Fruit fly (Drosophila melanogaster) whole organism, embryonic: Measurements from ENCODE around the gene TotA.
A peak's percentile ranks its signal among the peaks of the same experiment; 100 is the strongest.

Experiments used
- Antp ChIP-seq: fragments of 200-800 bp; sonication (Bioruptor generic); optimal IDR thresholded peaks from 3 replicates; lab custom pipeline; 2016; ENCODE audit warnings: missing biosample characterization, missing genetic modification characterization
- Awh ChIP-seq: fragments of 200-800 bp; sonication (Bioruptor generic); IDR thresholded peaks from 2 replicates; pipeline ENCODE4, ENCODE4 v1.3.6; 2022; ENCODE audit warnings: missing biosample characterization, missing genetic modification characterization
- Bteb2 ChIP-seq: fragments of 200-800 bp; sonication (Bioruptor generic); optimal IDR thresholded peaks from 2 replicates; lab custom pipeline; 2016; ENCODE audit warnings: missing biosample characterization, missing genetic modification characterization
- CG11504 ChIP-seq: fragments of 200-800 bp; sonication (Bioruptor generic); optimal IDR thresholded peaks from 3 replicates; lab custom pipeline; 2019; ENCODE audit warnings: missing biosample characterization, mild to moderate bottlenecking, missing genetic modification characterization, moderate library complexity
- CG18619 ChIP-seq: fragments of 200-800 bp; sonication (Bioruptor generic); optimal IDR thresholded peaks from 3 replicates; lab custom pipeline; 2017; ENCODE audit warnings: missing biosample characterization, mild to moderate bottlenecking, missing genetic modification characterization
- CG2129 ChIP-seq: fragments of 200-800 bp; sonication (Bioruptor generic); IDR thresholded peaks from 2 replicates; pipeline ENCODE4 v1.3.6; 2022; ENCODE audit warnings: missing biosample characterization, missing genetic modification characterization; ENCODE audit not compliant: partially characterized antibody
- CG2889 ChIP-seq: fragments of 200-800 bp; sonication (Bioruptor generic); IDR thresholded peaks from 3 replicates; pipeline ENCODE4 v1.3.6; 2022; ENCODE audit warnings: missing biosample characterization, missing genetic modification characterization
- CG30431 ChIP-seq: fragments of 200-800 bp; sonication (Bioruptor generic); optimal IDR thresholded peaks from 2 replicates; lab custom pipeline; 2017; ENCODE audit warnings: missing biosample characterization, missing genetic modification characterization
- CG32772 ChIP-seq: fragments of 200-800 bp; sonication (Bioruptor generic); IDR thresholded peaks from 2 replicates; pipeline ENCODE4 v1.3.6; 2022; ENCODE audit warnings: missing biosample characterization, missing genetic modification characterization
- CG33213 ChIP-seq: fragments of 200-800 bp; sonication (Bioruptor generic); optimal IDR thresholded peaks from 3 replicates; lab custom pipeline; 2016; ENCODE audit warnings: missing biosample characterization, missing genetic modification characterization
- CG4282 ChIP-seq: fragments of 200-800 bp; sonication (Bioruptor generic); optimal IDR thresholded peaks from 2 replicates; lab custom pipeline; 2016; ENCODE audit warnings: missing biosample characterization, missing genetic modification characterization
- CG7928 ChIP-seq: fragments of 200-800 bp; sonication (Bioruptor generic); optimal IDR thresholded peaks from 2 replicates; lab custom pipeline; 2017; ENCODE audit warnings: missing biosample characterization, mild to moderate bottlenecking, missing genetic modification characterization
- CG8944 ChIP-seq: fragments of 200-800 bp; sonication (Bioruptor generic); optimal IDR thresholded peaks from 3 replicates; lab custom pipeline; 2016; ENCODE audit warnings: missing biosample characterization, missing genetic modification characterization
- Dll ChIP-seq: fragments of 200-800 bp; sonication (Bioruptor generic); IDR thresholded peaks from 4 replicates; pipeline ENCODE4 v1.3.6; 2022; ENCODE audit warnings: missing biosample characterization, missing genetic modification characterization; ENCODE audit not compliant: partially characterized antibody
- Drgx ChIP-seq: fragments of 200-800 bp; sonication (Bioruptor generic); IDR thresholded peaks from 2 replicates; pipeline ENCODE4 v1.3.6; 2022; ENCODE audit warnings: missing biosample characterization, missing genetic modification characterization
- E2f1 ChIP-seq: fragments of 200-800 bp; sonication (Bioruptor generic); IDR thresholded peaks from 2 replicates; pipeline ENCODE4 v1.3.6; 2022; ENCODE audit warnings: missing biosample characterization, missing genetic modification characterization
- Fer2 ChIP-seq: fragments of 200-800 bp; sonication (Bioruptor generic); optimal IDR thresholded peaks from 2 replicates; lab custom pipeline; 2018; ENCODE audit warnings: missing biosample characterization, mild to moderate bottlenecking, missing genetic modification characterization, moderate library complexity
- GATAe ChIP-seq: fragments of 200-800 bp; sonication (Bioruptor generic); conservative IDR thresholded peaks from 2 replicates; pipeline ENCODE4 v1.3.6; 2022; ENCODE audit warnings: missing biosample characterization, missing genetic modification characterization
- HLHmδ ChIP-seq: fragments of 200-800 bp; sonication (Bioruptor generic); optimal IDR thresholded peaks from 2 replicates; lab custom pipeline; 2018; ENCODE audit warnings: missing biosample characterization, mild to moderate bottlenecking, missing genetic modification characterization, moderate library complexity
- Hand ChIP-seq: fragments of 200-800 bp; sonication (Bioruptor generic); optimal IDR thresholded peaks from 2 replicates; lab custom pipeline; 2017; ENCODE audit warnings: mild to moderate bottlenecking, missing biosample characterization, missing genetic modification reagents, missing genetic modification characterization
- HmgD ChIP-seq: fragments of 200-800 bp; sonication (Bioruptor generic); optimal IDR thresholded peaks from 3 replicates; lab custom pipeline; 2016; ENCODE audit warnings: missing biosample characterization, missing genetic modification characterization
- HmgZ ChIP-seq: fragments of 200-800 bp; sonication (Bioruptor generic); optimal IDR thresholded peaks from 2 replicates; lab custom pipeline; 2018; ENCODE audit warnings: missing biosample characterization, mild to moderate bottlenecking, missing genetic modification characterization
- Hr39 ChIP-seq: fragments of >200 bp; optimal IDR thresholded peaks from 2 replicates; lab custom pipeline; 2017
- MTF-1 ChIP-seq: fragments of 200-800 bp; sonication (Bioruptor generic); optimal IDR thresholded peaks from 2 replicates; lab custom pipeline; 2018; ENCODE audit warnings: missing biosample characterization, mild to moderate bottlenecking, missing genetic modification characterization, borderline replicate concordance
- Max ChIP-seq: fragments of 200-800 bp; sonication (Bioruptor generic); optimal IDR thresholded peaks from 2 replicates; lab custom pipeline; 2016; ENCODE audit warnings: missing biosample characterization, mild to moderate bottlenecking, missing genetic modification characterization
- NK7.1 ChIP-seq: fragments of 200-800 bp; sonication (Bioruptor generic); optimal IDR thresholded peaks from 3 replicates; lab custom pipeline; 2016; ENCODE audit warnings: missing biosample characterization, missing genetic modification characterization
- Nf-YB ChIP-seq: fragments of 200-800 bp; sonication (Bioruptor generic); optimal IDR thresholded peaks from 3 replicates; lab custom pipeline; 2019; ENCODE audit warnings: missing biosample characterization, mild to moderate bottlenecking, missing genetic modification characterization, moderate library complexity
- bbx ChIP-seq: fragments of 200-800 bp; sonication (Bioruptor generic); IDR thresholded peaks from 2 replicates; pipeline ENCODE4 v1.3.6; 2022; ENCODE audit warnings: missing biosample characterization, missing genetic modification characterization; ENCODE audit not compliant: partially characterized antibody
- bsh ChIP-seq, 2 experiments: fragments of 200-800 bp; sonication (Bioruptor generic); optimal IDR thresholded peaks; 2 replicates each; lab custom pipeline; 2017 to 2018; ENCODE audit warnings: mild to moderate bottlenecking in 2 of 2, missing biosample characterization in 2 of 2, missing genetic modification characterization in 2 of 2, moderate library complexity in 1 of 2
- caup ChIP-seq: fragments of 200-800 bp; sonication (Bioruptor generic); optimal IDR thresholded peaks from 3 replicates; lab custom pipeline; 2017; ENCODE audit warnings: missing biosample characterization, mild to moderate bottlenecking, missing genetic modification characterization, moderate library complexity; ENCODE audit not compliant: severe bottlenecking
- chif ChIP-seq, 2 experiments: fragments of 200-800 bp; sonication (Bioruptor generic); optimal IDR thresholded peaks; 3 replicates each; lab custom pipeline; 2016; ENCODE audit warnings: missing biosample characterization in 2 of 2, missing genetic modification characterization in 2 of 2
- crp ChIP-seq, 2 experiments: fragments of 200-800 bp; sonication (Bioruptor generic); optimal IDR thresholded peaks; 2 replicates in 1 of 2; 3 replicates in 1 of 2; lab custom pipeline; 2017; ENCODE audit warnings: missing biosample characterization in 2 of 2, missing genetic modification characterization in 2 of 2, mild to moderate bottlenecking in 1 of 2, moderate library complexity in 1 of 2
- dm ChIP-seq: fragments of 200-800 bp; sonication (Bioruptor generic); optimal IDR thresholded peaks from 3 replicates; lab custom pipeline; 2016; ENCODE audit warnings: missing biosample characterization, missing genetic modification characterization
- dmrt11E ChIP-seq: fragments of 200-800 bp; sonication (Bioruptor generic); optimal IDR thresholded peaks from 3 replicates; lab custom pipeline; 2018; ENCODE audit warnings: missing biosample characterization, mild to moderate bottlenecking, missing genetic modification characterization, moderate library complexity
- gem ChIP-seq: fragments of 200-800 bp; sonication (Bioruptor generic); optimal IDR thresholded peaks from 2 replicates; lab custom pipeline; 2019; ENCODE audit warnings: missing biosample characterization, mild to moderate bottlenecking, missing genetic modification characterization, moderate library complexity
- lmd ChIP-seq: fragments of 200-800 bp; sonication (Bioruptor generic); IDR thresholded peaks from 2 replicates; pipeline ENCODE4 v1.3.6; 2022; ENCODE audit warnings: missing biosample characterization, missing genetic modification characterization
- nerfin-2 ChIP-seq: fragments of 200-800 bp; sonication (Bioruptor generic); IDR thresholded peaks from 2 replicates; pipeline ENCODE4 v1.3.6; 2022; ENCODE audit warnings: missing biosample characterization, missing genetic modification characterization; ENCODE audit not compliant: partially characterized antibody
- otp ChIP-seq: fragments of 200-800 bp; sonication (Bioruptor generic); IDR thresholded peaks from 3 replicates; pipeline ENCODE4, ENCODE4 v1.3.6; 2022; ENCODE audit warnings: missing biosample characterization, missing genetic modification characterization
- pho ChIP-seq: fragments of 200-800 bp; sonication (Bioruptor generic); optimal IDR thresholded peaks from 2 replicates; lab custom pipeline; 2016; ENCODE audit warnings: missing biosample characterization, missing genetic modification characterization
- pros ChIP-seq: fragments of 200-800 bp; sonication (Bioruptor generic); optimal IDR thresholded peaks from 3 replicates; lab custom pipeline; 2019; ENCODE audit warnings: missing biosample characterization, mild to moderate bottlenecking, missing genetic modification characterization, moderate library complexity
- run ChIP-seq: fragments of 200-800 bp; sonication (Bioruptor generic); optimal IDR thresholded peaks from 3 replicates; lab custom pipeline; 2018; ENCODE audit warnings: missing biosample characterization, mild to moderate bottlenecking, missing genetic modification characterization
- sima ChIP-seq: fragments of 200-800 bp; sonication (Bioruptor generic); optimal IDR thresholded peaks from 2 replicates; lab custom pipeline; 2016; ENCODE audit warnings: missing biosample characterization, missing genetic modification characterization
- slou ChIP-seq: fragments of 200-800 bp; sonication (Bioruptor generic); optimal IDR thresholded peaks from 3 replicates; lab custom pipeline; 2016; ENCODE audit warnings: missing biosample characterization, missing genetic modification characterization
- sug ChIP-seq: fragments of 200-800 bp; optimal IDR thresholded peaks from 2 replicates; lab custom pipeline; 2019; ENCODE audit warnings: missing biosample characterization, mild to moderate bottlenecking, missing genetic modification characterization, moderate library complexity
- toy ChIP-seq: fragments of 200-800 bp; sonication (Bioruptor generic); IDR thresholded peaks from 2 replicates; pipeline ENCODE4 v1.3.6; 2022; ENCODE audit warnings: missing biosample characterization, missing genetic modification characterization
- tup ChIP-seq: fragments of 200-800 bp; sonication (Bioruptor generic); optimal IDR thresholded peaks from 2 replicates; lab custom pipeline; 2016; ENCODE audit warnings: missing biosample characterization, mild to moderate bottlenecking, missing genetic modification characterization, moderate library complexity
- twi ChIP-seq: fragments of 200-800 bp; optimal IDR thresholded peaks from 2 replicates; lab custom pipeline; 2019; ENCODE audit warnings: missing biosample characterization, mild to moderate bottlenecking, missing genetic modification characterization, moderate library complexity
- unpg ChIP-seq: fragments of 200-800 bp; sonication (Bioruptor generic); optimal IDR thresholded peaks from 3 replicates; lab custom pipeline; 2018; ENCODE audit warnings: missing biosample characterization, mild to moderate bottlenecking, missing genetic modification characterization, moderate library complexity
- wdn ChIP-seq: fragments of 200-800 bp; sonication (Bioruptor generic); IDR thresholded peaks from 2 replicates; pipeline ENCODE4 v1.3.6; 2022; ENCODE audit warnings: missing biosample characterization, missing genetic modification characterization

Gene TotA

dm6 chr3R:20850395-20851039 lies 20.3 kb upstream of the TotA start, which contains the start of gene RpS30 (continued):
- TF ChIP-seq bbx (GFP tag; lab: Robert Waterston, UW) (peak; percentile 98), gem (tag; lab: Kevin White, UChicago) (no peak), CG33213 (GFP tag; lab: Kevin White, UChicago) (peak; percentile 75), Fer2 (no peak), GATAe (GFP tag; lab: Robert Waterston, UW) (no peak), sima (GFP tag; lab: Kevin White, UChicago) (no peak), CG8944 (GFP tag; lab: Kevin White, UChicago) (no peak), CG30431 (GFP tag; lab: Kevin White, UChicago) (no peak), dm (GFP tag; lab: Kevin White, UChicago) (peak; percentile 91), lmd (GFP tag; lab: Robert Waterston, UW) (no peak; the same call in 1 of the 2 replicates), CG7928 (GFP tag; lab: Kevin White, UChicago) (peak; percentile 84), MTF-1 (GFP tag; lab: Kevin White, UChicago) (no peak), twi (tag; lab: Kevin White, UChicago) (peak; percentile 38), Max (GFP tag; lab: Kevin White, UChicago) (peak; percentile 49), E2f1 (peak; percentile 25; the same call in 1 of the 2 replicates), slou (GFP tag; lab: Kevin White, UChicago) (no peak), tup (no peak), CG32772 (GFP tag; lab: Robert Waterston, UW) (no peak), HmgD (GFP tag; lab: Kevin White, UChicago) (peak; percentile 85), CG18619 (GFP tag; lab: Kevin White, UChicago) (peak; percentile 5), CG2889 (GFP tag; lab: Robert Waterston, UW) (no peak), nerfin-2 (peak; percentile 92), sug (tag; lab: Kevin White, UChicago) (peak; percentile 60), NK7.1 (no peak), run (tag; lab: Kevin White, UChicago) (no peak), bsh (GFP tag; optimal IDR thresholded peaks at IDR 0.05; lab: Kevin White, UChicago) (peak in 1 of 2 experiments; percentile 36), HmgZ (tag; lab: Kevin White, UChicago) (peak; percentile 81), toy (GFP tag; lab: Robert Waterston, UW) (no peak), CG4282 (peak; percentile 17), crp (GFP tag; optimal IDR thresholded peaks at IDR 0.05; lab: Kevin White, UChicago) (peak in 1 of 2 experiments; percentile 16), wdn (no peak), pros (no peak), dmrt11E (tag; lab: Kevin White, UChicago) (peak; percentile 48), HLHmδ (no peak), Dll (GFP tag; lab: Robert Waterston, UW) (peak; percentile 95), Hand (no peak), Antp (GFP tag; lab: Kevin White, UChicago) (no peak), otp (no peak), Awh (no peak), Hr39 (lab: Kevin White, UChicago) (no peak), CG11504 (tag; lab: Kevin White, UChicago) (peak; percentile 60), caup (GFP tag; lab: Kevin White, UChicago) (peak; percentile 42), unpg (GFP tag; lab: Kevin White, UChicago) (no peak), chif (GFP tag; optimal IDR thresholded peaks at IDR 0.05; lab: Kevin White, UChicago) (peak in 1 of 2 experiments; percentile 20), pho (peak; percentile 45), Nf-YB (peak; percentile 44), Drgx (GFP tag; lab: Robert Waterston, UW) (no peak), CG2129 (GFP tag; lab: Robert Waterston, UW) (peak; percentile 92), Bteb2 (peak; percentile 44)
